Fruit fly (Drosophila melanogaster) whole organism, prepupa: ENCODE results near the gene Tep4.

ENCODE experiments used
- CG10669 ChIP-seq: fragments of 200-800 bp; sonication (Bioruptor generic); optimal IDR thresholded peaks from 3 replicates; lab custom pipeline; 2018; ENCODE audit warnings: missing biosample characterization, mild to moderate bottlenecking, missing genetic modification characterization, moderate library complexity
- CG11762 ChIP-seq: fragments of 200-800 bp; sonication (Bioruptor generic); optimal IDR thresholded peaks from 3 replicates; lab custom pipeline; 2016; ENCODE audit warnings: missing biosample characterization, missing genetic modification characterization; ENCODE audit not compliant: insufficient read depth
- CG11902 ChIP-seq: fragments of 200-800 bp; sonication (Bioruptor generic); optimal IDR thresholded peaks from 3 replicates; lab custom pipeline; 2016; ENCODE audit warnings: missing biosample characterization, missing genetic modification characterization
- CG31627 ChIP-seq: fragments of 200-800 bp; sonication (Bioruptor generic); optimal IDR thresholded peaks from 3 replicates; lab custom pipeline; 2016; ENCODE audit warnings: missing biosample characterization, missing genetic modification characterization
- Hr38 ChIP-seq: sonication (Bioruptor generic); optimal IDR thresholded peaks from 2 replicates; lab custom pipeline; 2016; ENCODE audit warnings: missing biosample characterization, missing genetic modification characterization
- Hr39 ChIP-seq: fragments of 200-800 bp; sonication (Bioruptor generic); optimal IDR thresholded peaks from 2 replicates; lab custom pipeline; 2016; ENCODE audit warnings: missing biosample characterization, missing genetic modification characterization
- dac ChIP-seq: fragments of 200-800 bp; sonication (Bioruptor generic); optimal IDR thresholded peaks from 2 replicates; lab custom pipeline; 2017; ENCODE audit warnings: missing biosample characterization, mild to moderate bottlenecking, missing genetic modification characterization
- lz ChIP-seq: fragments of 200-800 bp; sonication (Bioruptor generic); optimal IDR thresholded peaks from 3 replicates; lab custom pipeline; 2016; ENCODE audit warnings: missing biosample characterization, missing genetic modification characterization
- pdm3 ChIP-seq: fragments of 200-800 bp; sonication (Bioruptor generic); optimal IDR thresholded peaks from 3 replicates; lab custom pipeline; 2016; ENCODE audit warnings: missing biosample characterization, missing genetic modification characterization

- no peak for TF ChIP-seq lz (GFP tag; lab: Kevin White, UChicago)
- TF ChIP-seq CG10669 (GFP tag; lab: Kevin White, UChicago), result no peak
- no peak for TF ChIP-seq dac (GFP tag; lab: Kevin White, UChicago)
- TF ChIP-seq CG11902 (GFP tag; lab: Kevin White, UChicago), result no peak
- TF ChIP-seq CG31627 (GFP tag; lab: Kevin White, UChicago), result no peak
- TF ChIP-seq CG11762 (GFP tag; lab: Kevin White, UChicago), result no peak
- TF ChIP-seq Hr39 (GFP tag; lab: Kevin White, UChicago), result no peak
- TF ChIP-seq pdm3, result no peak
- TF ChIP-seq Hr38, result no peak
These were observed 31.8 kb downstream of the Tep4 start, which contains the start of gene Pmvk for dm6 chr2L:19579995-19580578.
